Worm (Caenorhabditis elegans) whole organism, L4 larva: ENCODE results near the gene C06A12.8.

ENCODE experiments used
- aly-2 ChIP-seq: sonication (generic microtip); optimal IDR thresholded peaks from 2 replicates; lab custom pipeline; 2018; ENCODE audit warnings: missing biosample characterization, missing genetic modification characterization
- ama-1 ChIP-seq: fragments of 150-350 bp; optimal IDR thresholded peaks from 2 replicates; lab custom pipeline; 2014; ENCODE audit warnings: inconsistent platforms, mixed read lengths
- arid-1 ChIP-seq: fragments of 200-800 bp; sonication (Bioruptor generic); conservative IDR thresholded peaks from 2 replicates; pipeline ENCODE4 v1.3.6; 2022; ENCODE audit warnings: missing genetic modification reagents, missing genetic modification characterization, missing compliant biosample characterization
- ces-1 ChIP-seq: fragments of 150-350 bp; sonication (generic microtip); optimal IDR thresholded peaks from 4 replicates; lab custom pipeline; 2014; ENCODE audit warnings: missing biosample characterization, missing genetic modification reagents, missing genetic modification characterization
- egl-43 ChIP-seq: fragments of 200-800 bp; sonication (Bioruptor generic); IDR thresholded peaks from 2 replicates; pipeline ENCODE4 v1.3.6; 2022; ENCODE audit warnings: missing genetic modification reagents, missing genetic modification characterization, missing compliant biosample characterization
- jun-1 ChIP-seq: fragments of 150-350 bp; optimal IDR thresholded peaks from 2 replicates; lab custom pipeline; 2014; ENCODE audit warnings: missing biosample characterization, missing genetic modification reagents, missing genetic modification characterization
- nhr-76 ChIP-seq: fragments of 150-350 bp; optimal IDR thresholded peaks from 2 replicates; lab custom pipeline; 2014; ENCODE audit warnings: missing biosample characterization, missing genetic modification characterization
- unc-62 ChIP-seq, 3 experiments: fragments of 150-350 bp in 1 of 3; sonication (generic microtip); optimal IDR thresholded peaks in 2 of 3; peaks in 1 of 3; 1 replicate in 1 of 3; 2 replicates in 2 of 3; lab custom pipeline; 2014 to 2017; ENCODE audit warnings: missing biosample characterization in 3 of 3, missing genetic modification characterization in 3 of 3, missing genetic modification reagents in 3 of 3, missing genotype in 1 of 3
- zfp-2 ChIP-seq: sonication (generic microtip); optimal IDR thresholded peaks from 2 replicates; lab custom pipeline; 2016; ENCODE audit warnings: mild to moderate bottlenecking, missing genetic modification characterization, missing compliant biosample characterization

DNA sequence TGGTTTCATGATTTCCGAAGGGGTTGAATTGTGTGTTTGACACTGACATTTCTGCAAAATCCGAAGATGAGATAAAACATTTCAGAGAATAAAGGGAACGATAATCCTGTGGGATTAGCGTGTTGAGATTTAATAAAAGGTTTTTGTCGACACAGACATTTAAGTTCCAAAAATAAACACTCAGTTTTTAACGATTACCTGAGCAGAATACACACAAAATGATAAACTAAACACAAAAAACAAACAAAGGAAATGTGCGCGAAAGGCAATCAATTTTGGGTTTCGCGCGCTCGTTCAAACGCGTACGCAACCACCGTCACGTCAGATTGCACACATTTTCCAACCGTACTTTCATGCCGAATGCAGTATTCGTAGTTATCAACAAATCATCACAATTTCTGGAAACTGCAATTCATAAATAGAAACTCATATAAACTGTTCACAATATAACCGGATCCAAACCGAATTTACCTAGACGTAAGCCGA, 24.1 kb downstream of the C06A12.8 start, which contains the start of gene rif-1.1:
- TF ChIP-seq zfp-2 (tag; lab: Kevin White, UChicago) (no peak), ama-1 (lab: Kevin White, UChicago) (no peak), jun-1 (tag; lab: Kevin White, UChicago) (no peak), unc-62 (GFP tag; optimal IDR thresholded peaks at IDR 0.05 in 1 of 2; lab: Kevin White, UChicago) (peak in 1 of 2 experiments; percentile 79), unc-62 (tag; optimal IDR thresholded peaks at IDR 0.05; lab: Kevin White, UChicago) (no peak), arid-1 (GFP tag; lab: Robert Waterston, UW) (no peak), egl-43 (GFP tag; lab: Robert Waterston, UW) (no peak), ces-1 (no peak), nhr-76 (tag; lab: Kevin White, UChicago) (no peak), aly-2 (tag; lab: Kevin White, UChicago) (no peak)
